Fruit fly (Drosophila melanogaster): ENCODE data around the gene HIP-R.

- TF ChIP-seq CTCF (optimal IDR thresholded peaks at IDR 0.05) (no peak), CG8478 (optimal IDR thresholded peaks at IDR 0.05) (no peak)
Observed at dm6 chrX:3746898-3747297, 42.9 kb upstream of the HIP-R start.
